Worm (Caenorhabditis elegans): ENCODE data around the gene Y25C1A.2.
A peak's percentile ranks its signal among the peaks of the same experiment; 100 is the strongest.

Y25C1A.2 gene

ce11 chrII:3105765-3106164 is 6.6 kb upstream of the Y25C1A.2 start, which contains the start of gene clec-122:
Gene clec-122, plus strand, starts transcription at chrII:3106065.
- TF ChIP-seq sea-2 (GFP tag; IDR thresholded peaks at IDR 0.05) (no peak), F49E8.2 (tag; optimal IDR thresholded peaks at IDR 0.05; ENCODE audit: insufficient read depth) (no peak), dpff-1 (tag; optimal IDR thresholded peaks at IDR 0.05) (no peak), snpc-4 (GFP tag; optimal IDR thresholded peaks at IDR 0.05) (no peak), snpc-4 (tag; optimal IDR thresholded peaks at IDR 0.05) (no peak), K11D2.4 (GFP tag; IDR thresholded peaks at IDR 0.05) (no peak), nhr-27 (tag; optimal IDR thresholded peaks at IDR 0.05) (no peak), ztf-26 (tag; optimal IDR thresholded peaks at IDR 0.05) (no peak), sdz-38 (tag; optimal IDR thresholded peaks at IDR 0.05) (no peak), ZK185.1 (tag; optimal IDR thresholded peaks at IDR 0.05; ENCODE audit: poor library complexity, severe bottlenecking) (no peak), lin-40 (tag; optimal IDR thresholded peaks at IDR 0.05) (no peak)

ce11 chrII:3108101-3108500 is 4.3 kb upstream of the Y25C1A.2 start:
- TF ChIP-seq zfh-2 (GFP tag; conservative IDR thresholded peaks at IDR 0.05) (peak; percentile 93), chd-7 (tag; optimal IDR thresholded peaks at IDR 0.05) (peak; percentile 7), snpc-1.1 (tag; optimal IDR thresholded peaks at IDR 0.05; ENCODE audit: insufficient read depth) (peak; percentile 59), snpc-4 (GFP tag; optimal IDR thresholded peaks at IDR 0.05) (no peak), snpc-4 (tag; optimal IDR thresholded peaks at IDR 0.05) (peak in 3 of 4 experiments; percentile 51 to 81 (median 58)), egrh-3 (GFP tag; IDR thresholded peaks at IDR 0.05) (peak; percentile 84), unc-62 (GFP tag; optimal IDR thresholded peaks at IDR 0.05) (no peak), lir-1 (GFP tag; conservative IDR thresholded peaks at IDR 0.05) (no peak), tlf-1 (GFP tag; optimal IDR thresholded peaks at IDR 0.05) (no peak), lsl-1 (GFP tag; optimal IDR thresholded peaks at IDR 0.05) (no peak)

- no peak for TF ChIP-seq hlh-26 (GFP tag; conservative IDR thresholded peaks at IDR 0.05)
- TF ChIP-seq dox-1 (GFP tag; IDR thresholded peaks at IDR 0.05) = 0 out of 2 replicates have a peak, but pooled peaks have one; percentile 12
- TF ChIP-seq zfh-2 (GFP tag; conservative IDR thresholded peaks at IDR 0.05) = peak; percentile 55; the same call in 1 of the 2 replicates
These were observed 2.9 kb upstream of the Y25C1A.2 start for ce11 chrII:3109533-3109932.

ce11 chrII:3110099-3110498 is 2.3 kb upstream of the Y25C1A.2 start:
- TF ChIP-seq Y53F4B.3 (GFP tag; IDR thresholded peaks at IDR 0.05) (no peak), lin-26 (GFP tag; IDR thresholded peaks at IDR 0.05) (no peak), snpc-4 (GFP tag; optimal IDR thresholded peaks at IDR 0.05) (no peak), snpc-4 (tag; optimal IDR thresholded peaks at IDR 0.05) (peak in 2 of 4 experiments; percentile 57 to 74), nhr-120 (GFP tag; IDR thresholded peaks at IDR 0.05) (no peak), egrh-3 (GFP tag; IDR thresholded peaks at IDR 0.05) (peak; percentile 14; the same call in 1 of the 2 replicates), C06A6.2 (GFP tag; conservative IDR thresholded peaks at IDR 0.05) (no peak), snpc-1.1 (tag; optimal IDR thresholded peaks at IDR 0.05; ENCODE audit: insufficient read depth) (peak; percentile 60), D2030.7 (GFP tag; IDR thresholded peaks at IDR 0.05) (0 out of 2 replicates have a peak, but pooled peaks have one; percentile 23), mel-28 (tag; optimal IDR thresholded peaks at IDR 0.05; ENCODE audit: borderline replicate concordance) (no peak), attf-3 (GFP tag; conservative IDR thresholded peaks at IDR 0.05) (0 out of 2 replicates have a peak, but pooled peaks have one; percentile 7), tbx-9 (tag; optimal IDR thresholded peaks at IDR 0.05; ENCODE audit: borderline replicate concordance) (no peak), cebp-2 (GFP tag; IDR thresholded peaks at IDR 0.05) (0 out of 2 replicates have a peak, but pooled peaks have one; percentile 17), hmg-1.2 (GFP tag; IDR thresholded peaks at IDR 0.05) (peak; percentile 10; the same call in 1 of the 2 replicates), chd-7 (tag; optimal IDR thresholded peaks at IDR 0.05) (no peak), zfh-2 (GFP tag; conservative IDR thresholded peaks at IDR 0.05) (peak; percentile 46; the same call in 1 of the 2 replicates), sea-2 (GFP tag; IDR thresholded peaks at IDR 0.05) (no peak)
